Fruit fly (Drosophila melanogaster) whole organism, embryonic: ENCODE measurements around the gene scyl.

Experiments used
- CG10147 ChIP-seq: fragments of 200-800 bp; sonication (Bioruptor generic); optimal IDR thresholded peaks from 2 replicates; lab custom pipeline; 2019; ENCODE audit warnings: missing biosample characterization, mild to moderate bottlenecking, missing genetic modification characterization, moderate library complexity
- CG11456 ChIP-seq: fragments of 200-800 bp; sonication (Bioruptor generic); IDR thresholded peaks from 3 replicates; pipeline ENCODE4 v1.3.6; 2022; ENCODE audit warnings: missing biosample characterization, missing genetic modification characterization
- CG11723 ChIP-seq: fragments of 200-800 bp; sonication (Bioruptor generic); optimal IDR thresholded peaks from 2 replicates; lab custom pipeline; 2017; ENCODE audit warnings: missing biosample characterization, mild to moderate bottlenecking, missing genetic modification characterization
- CG12104 ChIP-seq: fragments of 200-800 bp; sonication (Bioruptor generic); optimal IDR thresholded peaks from 3 replicates; lab custom pipeline; 2016; ENCODE audit warnings: missing biosample characterization, missing genetic modification characterization
- CG13424 ChIP-seq: fragments of 200-800 bp; sonication (Bioruptor generic); optimal IDR thresholded peaks from 2 replicates; lab custom pipeline; 2019; ENCODE audit warnings: missing biosample characterization, mild to moderate bottlenecking, missing genetic modification characterization, moderate library complexity
- CG1529 ChIP-seq: fragments of 200-800 bp; sonication (Bioruptor generic); optimal IDR thresholded peaks from 3 replicates; lab custom pipeline; 2018; ENCODE audit warnings: missing biosample characterization, missing genetic modification characterization
- CG2199 ChIP-seq: fragments of 200-800 bp; sonication (Bioruptor generic); IDR thresholded peaks from 3 replicates; pipeline ENCODE4 v1.3.6; 2022; ENCODE audit warnings: missing biosample characterization, missing genetic modification characterization
- CG4328 ChIP-seq: fragments of 200-800 bp; sonication (Bioruptor generic); optimal IDR thresholded peaks from 3 replicates; lab custom pipeline; 2017; ENCODE audit warnings: missing biosample characterization, missing genetic modification reagents, missing genetic modification characterization
- CG4404 ChIP-seq: fragments of 200-800 bp; sonication (Bioruptor generic); IDR thresholded peaks from 2 replicates; pipeline ENCODE4 v1.3.6; 2022; ENCODE audit warnings: missing biosample characterization, missing genetic modification characterization
- CG4707 ChIP-seq: fragments of 200-800 bp; sonication (Bioruptor generic); optimal IDR thresholded peaks from 2 replicates; lab custom pipeline; 2018; ENCODE audit warnings: missing biosample characterization, mild to moderate bottlenecking, missing genetic modification characterization, moderate library complexity
- CG5245 ChIP-seq: fragments of 200-800 bp; sonication (Bioruptor generic); optimal IDR thresholded peaks from 3 replicates; lab custom pipeline; 2016; ENCODE audit warnings: missing biosample characterization, missing genetic modification characterization
- CG6175 ChIP-seq: fragments of 200-800 bp; sonication (Bioruptor generic); IDR thresholded peaks from 3 replicates; pipeline ENCODE4 v1.3.6; 2022; ENCODE audit warnings: missing biosample characterization, missing genetic modification characterization
- CG6683 ChIP-seq: fragments of 200-800 bp; sonication (Bioruptor generic); optimal IDR thresholded peaks from 2 replicates; lab custom pipeline; 2017; ENCODE audit warnings: missing biosample characterization, mild to moderate bottlenecking, missing genetic modification characterization, missing genetic modification reagents
- CG8924 ChIP-seq: fragments of 200-800 bp; optimal IDR thresholded peaks from 3 replicates; lab custom pipeline; 2019; ENCODE audit warnings: missing biosample characterization, mild to moderate bottlenecking, missing genetic modification characterization, moderate library complexity
- CG8944 ChIP-seq: fragments of 200-800 bp; sonication (Bioruptor generic); optimal IDR thresholded peaks from 3 replicates; lab custom pipeline; 2016; ENCODE audit warnings: missing biosample characterization, missing genetic modification characterization
- CG9215 ChIP-seq: fragments of 200-800 bp; sonication (Bioruptor generic); IDR thresholded peaks from 2 replicates; pipeline ENCODE4 v1.3.6; 2022; ENCODE audit warnings: missing biosample characterization, missing genetic modification characterization
- D ChIP-seq, 2 experiments: fragments of 200-800 bp in 1 of 2; fragments of >200 bp in 1 of 2; sonication (Bioruptor generic) in 1 of 2; optimal IDR thresholded peaks; 2 replicates in 1 of 2; 3 replicates in 1 of 2; lab custom pipeline; 2017; ENCODE audit warnings: mild to moderate bottlenecking in 1 of 2, missing biosample characterization in 1 of 2, missing genetic modification characterization in 1 of 2, missing genetic modification reagents in 1 of 2
- D19A ChIP-seq: fragments of 200-800 bp; optimal IDR thresholded peaks from 3 replicates; lab custom pipeline; 2019; ENCODE audit warnings: missing biosample characterization, mild to moderate bottlenecking, missing genetic modification characterization, moderate library complexity
- Dip3 ChIP-seq: fragments of 200-800 bp; sonication (Bioruptor generic); optimal IDR thresholded peaks from 3 replicates; lab custom pipeline; 2016; ENCODE audit warnings: missing biosample characterization, missing genetic modification characterization
- Dll ChIP-seq: fragments of 200-800 bp; sonication (Bioruptor generic); IDR thresholded peaks from 4 replicates; pipeline ENCODE4 v1.3.6; 2022; ENCODE audit warnings: missing biosample characterization, missing genetic modification characterization; ENCODE audit not compliant: partially characterized antibody
- Fer3 ChIP-seq: fragments of 200-800 bp; sonication (Bioruptor generic); optimal IDR thresholded peaks from 2 replicates; lab custom pipeline; 2018; ENCODE audit warnings: missing biosample characterization, mild to moderate bottlenecking, missing genetic modification characterization, moderate library complexity
- GATAe ChIP-seq: fragments of 200-800 bp; sonication (Bioruptor generic); conservative IDR thresholded peaks from 2 replicates; pipeline ENCODE4 v1.3.6; 2022; ENCODE audit warnings: missing biosample characterization, missing genetic modification characterization
- H15 ChIP-seq: fragments of 200-800 bp; sonication (Bioruptor generic); IDR thresholded peaks from 3 replicates; pipeline ENCODE4 v1.3.6; 2022; ENCODE audit warnings: missing biosample characterization, missing genetic modification characterization
- HLH4C ChIP-seq: fragments of 200-800 bp; sonication (Bioruptor generic); IDR thresholded peaks from 3 replicates; pipeline ENCODE4 v1.3.6; 2022; ENCODE audit warnings: missing biosample characterization, missing genetic modification characterization; ENCODE audit not compliant: partially characterized antibody
- Hr3 ChIP-seq: fragments of 200-800 bp; sonication (Bioruptor generic); optimal IDR thresholded peaks from 3 replicates; lab custom pipeline; 2016; ENCODE audit warnings: missing biosample characterization, missing genetic modification characterization
- Jarid2 ChIP-seq: fragments of 200-800 bp; sonication (Bioruptor generic); optimal IDR thresholded peaks from 3 replicates; lab custom pipeline; 2017; ENCODE audit warnings: mild to moderate bottlenecking, missing biosample characterization, missing genetic modification reagents, missing genetic modification characterization
- MTF-1 ChIP-seq: fragments of 200-800 bp; sonication (Bioruptor generic); optimal IDR thresholded peaks from 2 replicates; lab custom pipeline; 2018; ENCODE audit warnings: missing biosample characterization, mild to moderate bottlenecking, missing genetic modification characterization, borderline replicate concordance
- NC2α ChIP-seq: fragments of 200-800 bp; sonication (Bioruptor generic); optimal IDR thresholded peaks from 2 replicates; lab custom pipeline; 2016; ENCODE audit warnings: missing biosample characterization, missing genetic modification characterization
- Oli ChIP-seq: fragments of 200-800 bp; sonication (Bioruptor generic); optimal IDR thresholded peaks from 2 replicates; lab custom pipeline; 2018; ENCODE audit warnings: missing biosample characterization, mild to moderate bottlenecking, missing genetic modification characterization, moderate library complexity
- Ptx1 ChIP-seq: fragments of 200-800 bp; sonication (Bioruptor generic); IDR thresholded peaks from 2 replicates; pipeline ENCODE4 v1.3.6; 2022; ENCODE audit warnings: missing biosample characterization, missing genetic modification characterization
- YL-1 ChIP-seq: fragments of 200-800 bp; sonication (Bioruptor generic); optimal IDR thresholded peaks from 3 replicates; lab custom pipeline; 2017; ENCODE audit warnings: missing biosample characterization, mild to moderate bottlenecking, missing genetic modification characterization
- dati ChIP-seq: fragments of 200-800 bp; sonication (Bioruptor generic); IDR thresholded peaks from 2 replicates; pipeline ENCODE4 v1.3.6; 2022; ENCODE audit warnings: missing biosample characterization, missing genetic modification characterization
- disco-r ChIP-seq: fragments of 200-800 bp; sonication (Bioruptor generic); optimal IDR thresholded peaks from 2 replicates; lab custom pipeline; 2016; ENCODE audit warnings: missing biosample characterization, missing genetic modification characterization
- en ChIP-seq: fragments of 200-800 bp; sonication (Bioruptor generic); optimal IDR thresholded peaks from 2 replicates; lab custom pipeline; 2016; ENCODE audit warnings: missing biosample characterization, missing genetic modification characterization
- fd3F ChIP-seq: fragments of 200-800 bp; sonication (Bioruptor generic); optimal IDR thresholded peaks from 2 replicates; lab custom pipeline; 2018; ENCODE audit warnings: missing biosample characterization, mild to moderate bottlenecking, missing genetic modification characterization, moderate library complexity
- gsb ChIP-seq: fragments of 200-800 bp; sonication (Bioruptor generic); IDR thresholded peaks from 2 replicates; pipeline ENCODE4 v1.3.6; 2022; ENCODE audit warnings: missing biosample characterization, missing genetic modification characterization
- hth ChIP-seq: fragments of >200 bp; optimal IDR thresholded peaks from 2 replicates; lab custom pipeline; 2017; ENCODE audit warnings: inconsistent platforms
- ken ChIP-seq: fragments of 200-800 bp; sonication (Bioruptor generic); IDR thresholded peaks from 3 replicates; pipeline ENCODE4 v1.3.6; 2022; ENCODE audit warnings: missing biosample characterization, missing genetic modification characterization
- klu ChIP-seq: fragments of 200-800 bp; sonication (Bioruptor generic); IDR thresholded peaks from 2 replicates; pipeline ENCODE4 v1.3.6; 2022; ENCODE audit warnings: missing biosample characterization, missing genetic modification characterization
- kni ChIP-seq: fragments of 200-800 bp; sonication (Bioruptor generic); optimal IDR thresholded peaks from 3 replicates; lab custom pipeline; 2017; ENCODE audit warnings: mild to moderate bottlenecking, missing biosample characterization, missing genetic modification reagents, missing genetic modification characterization
- lab ChIP-seq: fragments of 200-800 bp; sonication (Bioruptor generic); optimal IDR thresholded peaks from 3 replicates; lab custom pipeline; 2017; ENCODE audit warnings: missing biosample characterization, missing genetic modification characterization, mild to moderate bottlenecking, moderate library complexity, missing genetic modification reagents
- luna ChIP-seq: fragments of 200-800 bp; sonication (Bioruptor generic); optimal IDR thresholded peaks from 2 replicates; lab custom pipeline; 2016; ENCODE audit warnings: missing biosample characterization, missing genetic modification characterization
- nerfin-2 ChIP-seq: fragments of 200-800 bp; sonication (Bioruptor generic); IDR thresholded peaks from 2 replicates; pipeline ENCODE4 v1.3.6; 2022; ENCODE audit warnings: missing biosample characterization, missing genetic modification characterization; ENCODE audit not compliant: partially characterized antibody
- odd ChIP-seq: fragments of 200-800 bp; sonication (Bioruptor generic); optimal IDR thresholded peaks from 2 replicates; lab custom pipeline; 2017; ENCODE audit warnings: missing biosample characterization, mild to moderate bottlenecking, missing genetic modification characterization
- pfk ChIP-seq: fragments of 200-800 bp; sonication (Bioruptor generic); optimal IDR thresholded peaks from 2 replicates; lab custom pipeline; 2018; ENCODE audit warnings: missing biosample characterization, mild to moderate bottlenecking, missing genetic modification characterization, moderate library complexity
- ranshi ChIP-seq: fragments of 200-800 bp; sonication (Bioruptor generic); IDR thresholded peaks from 2 replicates; pipeline ENCODE4 v1.3.6; 2022; ENCODE audit warnings: missing biosample characterization, missing genetic modification characterization
- sim ChIP-seq: fragments of 200-800 bp; sonication (Bioruptor generic); IDR thresholded peaks from 2 replicates; pipeline ENCODE4 v1.3.6; 2022; ENCODE audit warnings: missing biosample characterization, missing genetic modification characterization
- tap ChIP-seq: fragments of 200-800 bp; optimal IDR thresholded peaks from 3 replicates; lab custom pipeline; 2019; ENCODE audit warnings: missing biosample characterization, mild to moderate bottlenecking, missing genetic modification characterization, moderate library complexity
- vvl ChIP-seq: fragments of 200-800 bp; sonication (Bioruptor generic); IDR thresholded peaks from 2 replicates; pipeline ENCODE4 v1.3.6; 2022; ENCODE audit warnings: missing biosample characterization, missing genetic modification characterization
- z ChIP-seq: fragments of 200-800 bp; sonication (Bioruptor generic); IDR thresholded peaks from 3 replicates; pipeline ENCODE4 v1.3.6; 2022; ENCODE audit warnings: missing biosample characterization, missing genetic modification characterization

Gene scyl

dm6 chr3L:11273444-11274141 lies 21.5 kb downstream of the scyl start (continued):
- no peak for TF ChIP-seq CG4707
- no peak for TF ChIP-seq dati (GFP tag; lab: Robert Waterston, UW)
- TF ChIP-seq ranshi (GFP tag; lab: Robert Waterston, UW) = no peak
- no peak for TF ChIP-seq hth (lab: Kevin White, UChicago)
- no peak for TF ChIP-seq pfk
- no peak for TF ChIP-seq Fer3
- no peak for TF ChIP-seq gsb (GFP tag; lab: Robert Waterston, UW)
- TF ChIP-seq Dip3 (GFP tag; lab: Kevin White, UChicago) = no peak
- no peak for TF ChIP-seq CG6175 (GFP tag; lab: Robert Waterston, UW)
- TF ChIP-seq CG4328 (GFP tag; lab: Kevin White, UChicago) = no peak
- TF ChIP-seq fd3F (GFP tag; lab: Kevin White, UChicago) = no peak
- TF ChIP-seq D (optimal IDR thresholded peaks at IDR 0.05; lab: Kevin White, UChicago) = no peak
- TF ChIP-seq D (GFP tag; optimal IDR thresholded peaks at IDR 0.05; lab: Kevin White, UChicago) = peak; percentile 39
- no peak for TF ChIP-seq lab (GFP tag; lab: Kevin White, UChicago)
- TF ChIP-seq Oli = no peak
- TF ChIP-seq disco-r = no peak
- no peak for TF ChIP-seq odd (GFP tag; lab: Kevin White, UChicago)
- TF ChIP-seq Jarid2 (GFP tag; lab: Kevin White, UChicago) = no peak
- no peak for TF ChIP-seq Ptx1 (GFP tag; lab: Robert Waterston, UW)
- no peak for TF ChIP-seq CG10147 (GFP tag; lab: Kevin White, UChicago)
- TF ChIP-seq nerfin-2 (GFP tag; lab: Robert Waterston, UW) = no peak
- TF ChIP-seq luna (GFP tag; lab: Kevin White, UChicago) = no peak
- peak; percentile 51 for TF ChIP-seq CG8924 (tag; lab: Kevin White, UChicago)
- TF ChIP-seq CG5245 (GFP tag; lab: Kevin White, UChicago) = no peak
- no peak for TF ChIP-seq GATAe (GFP tag; lab: Robert Waterston, UW)
- TF ChIP-seq NC2α (GFP tag; lab: Kevin White, UChicago) = no peak
- TF ChIP-seq CG9215 (GFP tag; lab: Robert Waterston, UW) = no peak
- no peak for TF ChIP-seq H15 (GFP tag; lab: Robert Waterston, UW)
- TF ChIP-seq D19A = no peak
- TF ChIP-seq CG2199 (GFP tag; lab: Robert Waterston, UW) = no peak
- peak; percentile 27 for TF ChIP-seq CG1529 (GFP tag; lab: Kevin White, UChicago)
- TF ChIP-seq kni (GFP tag; lab: Kevin White, UChicago) = no peak
- no peak for TF ChIP-seq klu
- no peak for TF ChIP-seq sim (GFP tag; lab: Robert Waterston, UW)
- no peak for TF ChIP-seq ken (GFP tag; lab: Robert Waterston, UW)
- TF ChIP-seq CG8944 (GFP tag; lab: Kevin White, UChicago) = no peak
- no peak for TF ChIP-seq HLH4C (GFP tag; lab: Robert Waterston, UW)
- TF ChIP-seq Dll = no peak
- TF ChIP-seq CG6683 (GFP tag; lab: Kevin White, UChicago) = no peak
- no peak for TF ChIP-seq CG11723 (GFP tag; lab: Kevin White, UChicago)
- no peak for TF ChIP-seq z
- peak; percentile 4 for TF ChIP-seq en (GFP tag; lab: Kevin White, UChicago)
- no peak for TF ChIP-seq tap
- no peak for TF ChIP-seq CG12104 (GFP tag; lab: Kevin White, UChicago)
- no peak for TF ChIP-seq Hr3
- TF ChIP-seq vvl = no peak
- TF ChIP-seq YL-1 (GFP tag; lab: Kevin White, UChicago) = no peak
- no peak for TF ChIP-seq CG11456 (GFP tag; lab: Robert Waterston, UW)
- TF ChIP-seq CG13424 (tag; lab: Kevin White, UChicago) = peak; percentile 25
- no peak for TF ChIP-seq CG4404 (GFP tag; lab: Robert Waterston, UW)
- no peak for TF ChIP-seq MTF-1 (GFP tag; lab: Kevin White, UChicago)
